Worm (Caenorhabditis elegans) whole organism, L4/young adult: Measurements from ENCODE around the gene C39B10.3.

Experiments
- dao-5 ChIP-seq: sonication (generic microtip); optimal IDR thresholded peaks from 2 replicates; lab custom pipeline; 2016; ENCODE audit warnings: missing genotype, missing genetic modification characterization, moderate library complexity, missing compliant biosample characterization
- him-1 ChIP-seq: sonication (generic microtip); optimal IDR thresholded peaks from 2 replicates; lab custom pipeline; 2016; ENCODE audit warnings: missing genotype, missing genetic modification reagents, missing genetic modification characterization, missing compliant biosample characterization

ce11 chrX:10453960-10454359 is 10.0 kb downstream of the C39B10.3 start, which contains the start of gene lgc-41:
- TF ChIP-seq him-1 (tag; lab: Kevin White, UChicago) = no peak
- TF ChIP-seq dao-5 (tag; lab: Kevin White, UChicago) = no peak
